Fruit fly (Drosophila melanogaster): Measurements from ENCODE around the gene CG8176.

- no peak for TF ChIP-seq CG8478 (optimal IDR thresholded peaks at IDR 0.05)
- no peak for TF ChIP-seq psq (optimal IDR thresholded peaks at IDR 0.05)
- no peak for TF ChIP-seq EcR (GFP tag; optimal IDR thresholded peaks at IDR 0.05)
- no peak for TF ChIP-seq usp (GFP tag; optimal IDR thresholded peaks at IDR 0.05)
- TF ChIP-seq pan (optimal IDR thresholded peaks at IDR 0.05), result no peak
Observed at dm6 chr3R:9534595-9535217, 18.9 kb downstream of the CG8176 start.

Measured in whole organism.